Worm (Caenorhabditis elegans) whole organism, late embryonic: ENCODE data around the gene F13D12.10.

ENCODE experiments used
- C08G9.2 ChIP-seq: sonication (generic microtip); optimal IDR thresholded peaks from 2 replicates; lab custom pipeline; 2016; ENCODE audit warnings: mild to moderate bottlenecking, missing genetic modification characterization, moderate library complexity, missing compliant biosample characterization
- F13H6.1 ChIP-seq: sonication (generic microtip); optimal IDR thresholded peaks from 2 replicates; lab custom pipeline; 2016; ENCODE audit warnings: missing genetic modification characterization, missing compliant biosample characterization
- K02D7.2 ChIP-seq: sonication (generic microtip); optimal IDR thresholded peaks from 2 replicates; lab custom pipeline; 2017; ENCODE audit warnings: mild to moderate bottlenecking, missing genetic modification characterization, missing compliant biosample characterization
- K09A11.1 ChIP-seq: sonication (generic microtip); optimal IDR thresholded peaks from 2 replicates; lab custom pipeline; 2017; ENCODE audit warnings: antibody characterized with exemption, mild to moderate bottlenecking, missing genetic modification characterization, missing compliant biosample characterization; ENCODE audit not compliant: insufficient read depth
- T23F11.4 ChIP-seq: fragments of 200-800 bp; sonication (Bioruptor generic); optimal IDR thresholded peaks from 2 replicates; lab custom pipeline; 2018; ENCODE audit warnings: mild to moderate bottlenecking, missing genetic modification characterization, missing compliant biosample characterization
- Y22D7AL.16 ChIP-seq: sonication (generic microtip); optimal IDR thresholded peaks from 2 replicates; lab custom pipeline; 2016; ENCODE audit warnings: missing genetic modification characterization, missing compliant biosample characterization
- ahr-1 ChIP-seq: sonication (generic microtip); optimal IDR thresholded peaks from 2 replicates; lab custom pipeline; 2016; ENCODE audit warnings: missing genetic modification characterization, missing compliant biosample characterization
- ama-1 ChIP-seq: fragments of 150-350 bp; optimal IDR thresholded peaks from 2 replicates; lab custom pipeline; 2014
- ceh-18 ChIP-seq: sonication (generic microtip); optimal IDR thresholded peaks from 2 replicates; lab custom pipeline; 2016; ENCODE audit warnings: missing genetic modification characterization, missing compliant biosample characterization
- ceh-19 ChIP-seq: fragments of 200-800 bp; sonication (Bioruptor generic); optimal IDR thresholded peaks from 2 replicates; lab custom pipeline; 2018; ENCODE audit warnings: mild to moderate bottlenecking, missing genetic modification characterization, missing compliant biosample characterization
- ceh-22 ChIP-seq: sonication (generic microtip); optimal IDR thresholded peaks from 2 replicates; lab custom pipeline; 2017; ENCODE audit warnings: missing biosample characterization, missing genetic modification characterization
- ceh-24 ChIP-seq: sonication (generic microtip); optimal IDR thresholded peaks from 2 replicates; lab custom pipeline; 2016; ENCODE audit warnings: mild to moderate bottlenecking, missing genetic modification characterization, missing compliant biosample characterization
- ceh-30 ChIP-seq: fragments of 150-350 bp; optimal IDR thresholded peaks from 2 replicates; lab custom pipeline; 2014; ENCODE audit warnings: missing biosample characterization, missing genetic modification characterization
- ceh-48 ChIP-seq: sonication (generic microtip); optimal IDR thresholded peaks from 2 replicates; lab custom pipeline; 2016; ENCODE audit warnings: missing genetic modification characterization, inconsistent platforms, missing compliant biosample characterization
- ceh-6 ChIP-seq: fragments of 200-800 bp; sonication (Bioruptor generic); optimal IDR thresholded peaks from 2 replicates; lab custom pipeline; 2018; ENCODE audit warnings: mild to moderate bottlenecking, missing genetic modification characterization, missing compliant biosample characterization
- dmd-4 ChIP-seq: sonication (generic microtip); optimal IDR thresholded peaks from 2 replicates; lab custom pipeline; 2016; ENCODE audit warnings: borderline replicate concordance, missing genetic modification characterization, missing compliant biosample characterization
- dve-1 ChIP-seq: sonication (generic microtip); optimal IDR thresholded peaks from 2 replicates; lab custom pipeline; 2017; ENCODE audit warnings: antibody characterized with exemption, mild to moderate bottlenecking, missing genetic modification characterization, missing compliant biosample characterization
- elt-2 ChIP-seq: sonication (generic microtip); optimal IDR thresholded peaks from 2 replicates; lab custom pipeline; 2016; ENCODE audit warnings: missing genetic modification reagents, missing genetic modification characterization, missing compliant biosample characterization
- elt-4 ChIP-seq: sonication (generic microtip); optimal IDR thresholded peaks from 2 replicates; lab custom pipeline; 2016; ENCODE audit warnings: missing genetic modification characterization, missing compliant biosample characterization
- ets-4 ChIP-seq: sonication (generic microtip); optimal IDR thresholded peaks from 2 replicates; lab custom pipeline; 2016; ENCODE audit warnings: missing genetic modification characterization, missing compliant biosample characterization
- eyg-1 ChIP-seq: sonication (generic microtip); optimal IDR thresholded peaks from 2 replicates; lab custom pipeline; 2016; ENCODE audit warnings: missing genotype, missing genetic modification characterization, missing compliant biosample characterization
- fax-1 ChIP-seq: sonication (generic microtip); optimal IDR thresholded peaks from 2 replicates; lab custom pipeline; 2016; ENCODE audit warnings: missing genotype, missing genetic modification characterization, missing compliant biosample characterization
- hlh-15 ChIP-seq: sonication (generic microtip); optimal IDR thresholded peaks from 2 replicates; lab custom pipeline; 2016; ENCODE audit warnings: missing genetic modification characterization, missing compliant biosample characterization
- hlh-6 ChIP-seq: sonication (generic microtip); optimal IDR thresholded peaks from 2 replicates; lab custom pipeline; 2016; ENCODE audit warnings: missing genotype, missing genetic modification characterization, missing compliant biosample characterization
- lim-6 ChIP-seq: sonication (generic microtip); optimal IDR thresholded peaks from 2 replicates; lab custom pipeline; 2016; ENCODE audit warnings: missing genetic modification characterization, missing compliant biosample characterization
- lin-11 ChIP-seq: fragments of 200-800 bp; sonication (Bioruptor generic); optimal IDR thresholded peaks from 2 replicates; lab custom pipeline; 2018; ENCODE audit warnings: mild to moderate bottlenecking, missing genetic modification characterization, missing compliant biosample characterization
- mec-3 ChIP-seq: sonication (generic microtip); optimal IDR thresholded peaks from 2 replicates; lab custom pipeline; 2016; ENCODE audit warnings: borderline replicate concordance, missing genetic modification characterization, missing compliant biosample characterization
- nfya-1 ChIP-seq: sonication (generic microtip); optimal IDR thresholded peaks from 2 replicates; lab custom pipeline; 2017; ENCODE audit warnings: missing genetic modification characterization, mild to moderate bottlenecking, missing compliant biosample characterization, antibody characterized with exemption, moderate library complexity
- npax-4 ChIP-seq: sonication (generic microtip); optimal IDR thresholded peaks from 2 replicates; lab custom pipeline; 2016; ENCODE audit warnings: missing genetic modification characterization, missing compliant biosample characterization
- odd-2 ChIP-seq: sonication (generic microtip); optimal IDR thresholded peaks from 2 replicates; lab custom pipeline; 2017; ENCODE audit warnings: antibody characterized with exemption, mild to moderate bottlenecking, missing genetic modification characterization, missing compliant biosample characterization
- pag-3 ChIP-seq: sonication (generic microtip); optimal IDR thresholded peaks from 2 replicates; lab custom pipeline; 2016; ENCODE audit warnings: missing compliant biosample characterization, missing genetic modification characterization, borderline replicate concordance
- pax-1 ChIP-seq: fragments of 150-350 bp; optimal IDR thresholded peaks from 2 replicates; lab custom pipeline; 2014; ENCODE audit warnings: missing biosample characterization, missing genetic modification characterization
- pha-2 ChIP-seq: sonication (generic microtip); optimal IDR thresholded peaks from 2 replicates; lab custom pipeline; 2017; ENCODE audit warnings: mild to moderate bottlenecking, missing genetic modification characterization, missing compliant biosample characterization
- pha-4 ChIP-seq: fragments of 150-350 bp; optimal IDR thresholded peaks from 2 replicates; lab custom pipeline; 2018; ENCODE audit warnings: missing biosample characterization, missing genetic modification reagents, missing genetic modification characterization
- ref-2 ChIP-seq: sonication (generic microtip); optimal IDR thresholded peaks from 2 replicates; lab custom pipeline; 2016; ENCODE audit warnings: missing genetic modification characterization, missing compliant biosample characterization
- sox-2 ChIP-seq: fragments of 200-800 bp; sonication (Bioruptor generic); IDR thresholded peaks from 2 replicates; pipeline ENCODE4 v1.3.6; 2022; ENCODE audit warnings: missing genetic modification reagents, missing genetic modification characterization, missing compliant biosample characterization
- syd-9 ChIP-seq: sonication (generic microtip); optimal IDR thresholded peaks from 2 replicates; lab custom pipeline; 2016; ENCODE audit warnings: mild to moderate bottlenecking, missing genetic modification characterization, moderate library complexity, missing compliant biosample characterization
- tbx-2 ChIP-seq: sonication (generic microtip); optimal IDR thresholded peaks from 2 replicates; lab custom pipeline; 2016; ENCODE audit warnings: missing genetic modification characterization, missing compliant biosample characterization
- unc-42 ChIP-seq: sonication (generic microtip); optimal IDR thresholded peaks from 2 replicates; lab custom pipeline; 2016; ENCODE audit warnings: missing genotype, missing genetic modification characterization, missing compliant biosample characterization
- unc-55 ChIP-seq: sonication (generic microtip); optimal IDR thresholded peaks from 2 replicates; lab custom pipeline; 2017; ENCODE audit warnings: missing biosample characterization, missing genetic modification reagents, missing genetic modification characterization

Gene F13D12.10

ce11 chrII:11709464-11709863 lies 4.1 kb upstream of the F13D12.10 start, which contains the start of gene fcmt-1:
Gene fcmt-1 (minus strand): TSS chrII:11709564.
- no peak for TF ChIP-seq pha-4
- no peak for TF ChIP-seq odd-2 (tag; lab: Kevin White, UChicago)
- TF ChIP-seq lim-6: no peak
- TF ChIP-seq ceh-19 (GFP tag; lab: Kevin White, UChicago): no peak
- TF ChIP-seq elt-4 (tag; lab: Kevin White, UChicago): no peak

ce11 chrII:11710771-11711170 lies 2.8 kb upstream of the F13D12.10 start:
- TF ChIP-seq pax-1 (tag; lab: Kevin White, UChicago): no peak
- no peak for TF ChIP-seq F13H6.1 (tag; lab: Kevin White, UChicago)
- TF ChIP-seq ceh-48 (tag; lab: Kevin White, UChicago): no peak
- TF ChIP-seq fax-1: no peak
- TF ChIP-seq tbx-2: no peak
- no peak for TF ChIP-seq ets-4 (tag; lab: Kevin White, UChicago)
- TF ChIP-seq ceh-24 (tag; lab: Kevin White, UChicago): no peak
- no peak for TF ChIP-seq pag-3 (tag; lab: Kevin White, UChicago)
- TF ChIP-seq Y22D7AL.16: no peak
- TF ChIP-seq hlh-6: no peak
- TF ChIP-seq unc-55 (GFP tag; lab: Kevin White, UChicago): no peak
- TF ChIP-seq npax-4 (tag; lab: Kevin White, UChicago): no peak
- TF ChIP-seq, all 69 proteins: peak for 0

ce11 chrII:11714728-11715127 lies 1.1 kb downstream of the F13D12.10 start:
- TF ChIP-seq ceh-18 (tag; lab: Kevin White, UChicago): no peak
- TF ChIP-seq elt-2 (tag; lab: Kevin White, UChicago): no peak
- TF ChIP-seq mec-3: no peak

ce11 chrII:11719533-11719932 lies 5.9 kb downstream of the F13D12.10 start:
- TF ChIP-seq sox-2 (GFP tag; lab: Robert Waterston, UW): no peak
- no peak for TF ChIP-seq elt-4 (tag; lab: Kevin White, UChicago)
- no peak for TF ChIP-seq dve-1 (tag; lab: Kevin White, UChicago)
- no peak for TF ChIP-seq T23F11.4 (GFP tag; lab: Kevin White, UChicago)
- TF ChIP-seq dmd-4: no peak
- no peak for TF ChIP-seq ceh-6
- TF ChIP-seq syd-9 (tag; lab: Kevin White, UChicago): no peak
- no peak for TF ChIP-seq lin-11 (tag; lab: Kevin White, UChicago)
- no peak for TF ChIP-seq ama-1 (lab: Kevin White, UChicago)
- TF ChIP-seq elt-2 (tag; lab: Kevin White, UChicago): no peak
- TF ChIP-seq ceh-22 (tag; lab: Kevin White, UChicago): no peak
- TF ChIP-seq ceh-48 (tag; lab: Kevin White, UChicago): no peak
- no peak for TF ChIP-seq eyg-1
- no peak for TF ChIP-seq ahr-1 (tag; lab: Kevin White, UChicago)
- TF ChIP-seq pha-2 (tag; lab: Kevin White, UChicago): no peak
- no peak for TF ChIP-seq ceh-30 (tag; lab: Kevin White, UChicago)
- no peak for TF ChIP-seq hlh-15 (tag; lab: Kevin White, UChicago)
- TF ChIP-seq pha-4: no peak
- no peak for TF ChIP-seq unc-42 (tag; lab: Kevin White, UChicago)
- TF ChIP-seq lim-6: no peak

- TF ChIP-seq K02D7.2 (tag; lab: Kevin White, UChicago) (no peak), mec-3 (no peak), nfya-1 (tag; lab: Kevin White, UChicago) (no peak), ref-2 (tag; lab: Kevin White, UChicago) (no peak), C08G9.2 (tag; lab: Kevin White, UChicago) (no peak), K09A11.1 (no peak), ceh-22 (tag; lab: Kevin White, UChicago) (no peak), eyg-1 (no peak)
Observed at ce11 chrII:11720102-11720501, 6.5 kb downstream of the F13D12.10 start, which contains the start of gene F13D12.3. Gene F13D12.3 (plus strand): TSS chrII:11720402.
